Worm (Caenorhabditis elegans): Measurements from ENCODE around the gene rps-12.

- no peak for TF ChIP-seq elt-1 (tag; optimal IDR thresholded peaks at IDR 0.05; ENCODE audit: borderline replicate concordance, insufficient read depth)
- TF ChIP-seq lsy-2 (tag; optimal IDR thresholded peaks at IDR 0.05) = no peak
- no peak for TF ChIP-seq ham-2 (GFP tag; optimal IDR thresholded peaks at IDR 0.05)
- no peak for TF ChIP-seq nhr-28 (tag; optimal IDR thresholded peaks at IDR 0.05)
- no peak for TF ChIP-seq unc-39 (tag; optimal IDR thresholded peaks at IDR 0.05)
- no peak for TF ChIP-seq blmp-1 (tag; optimal IDR thresholded peaks at IDR 0.05)
- TF ChIP-seq pha-4 (tag; optimal IDR thresholded peaks at IDR 0.05) = no peak
- TF ChIP-seq snpc-4 (tag; optimal IDR thresholded peaks at IDR 0.05) = no peak
- no peak for TF ChIP-seq ceh-39 (tag; optimal IDR thresholded peaks at IDR 0.05)
- TF ChIP-seq ceh-43 (GFP tag; optimal IDR thresholded peaks at IDR 0.05) = no peak
- TF ChIP-seq zip-8 (tag; optimal IDR thresholded peaks at IDR 0.05) = no peak
- TF ChIP-seq nhr-12 (tag; optimal IDR thresholded peaks at IDR 0.05) = no peak
- no peak for TF ChIP-seq mep-1 (tag; optimal IDR thresholded peaks at IDR 0.05)
- no peak for TF ChIP-seq elt-3 (tag; optimal IDR thresholded peaks at IDR 0.05)
These were observed 32.1 kb downstream of the rps-12 start, which contains the start of gene rbm-26 for ce11 chrIII:5711242-5711641.
